Worm (Caenorhabditis elegans) whole organism, early embryonic: Measurements from ENCODE around the gene nhr-25.

Experiments
- ama-1 ChIP-seq: fragments of 150-350 bp; optimal IDR thresholded peaks from 2 replicates; lab custom pipeline; 2014
- ceh-13 ChIP-seq: fragments of 200-800 bp; sonication (Bioruptor generic); optimal IDR thresholded peaks from 2 replicates; lab custom pipeline; 2018; ENCODE audit warnings: mild to moderate bottlenecking, missing genetic modification characterization, missing compliant biosample characterization
- ets-7 ChIP-seq: sonication (generic microtip); optimal IDR thresholded peaks from 2 replicates; lab custom pipeline; 2016; ENCODE audit warnings: missing genotype, missing genetic modification characterization, missing compliant biosample characterization
- flt-1 ChIP-seq: fragments of 200-800 bp; sonication (Bioruptor generic); IDR thresholded peaks from 2 replicates; pipeline ENCODE4 v1.3.6; 2022; ENCODE audit warnings: missing genetic modification characterization, missing compliant biosample characterization
- hmbx-1 ChIP-seq: sonication (generic microtip); optimal IDR thresholded peaks from 2 replicates; lab custom pipeline; 2016; ENCODE audit warnings: mild to moderate bottlenecking, missing genetic modification characterization, missing compliant biosample characterization
- hmg-4 ChIP-seq: fragments of 200-800 bp; sonication (Bioruptor generic); optimal IDR thresholded peaks from 2 replicates; lab custom pipeline; 2018; ENCODE audit warnings: mild to moderate bottlenecking, missing genetic modification characterization, missing compliant biosample characterization
- hnd-1 ChIP-seq: sonication (generic microtip); optimal IDR thresholded peaks from 2 replicates; lab custom pipeline; 2016; ENCODE audit warnings: missing genetic modification characterization, missing compliant biosample characterization
- sea-1 ChIP-seq: fragments of 200-800 bp; sonication (Bioruptor generic); conservative IDR thresholded peaks from 2 replicates; pipeline ENCODE4 v1.3.6; 2022; ENCODE audit warnings: missing genetic modification characterization, missing compliant biosample characterization
- tbx-11 ChIP-seq: fragments of 200-800 bp; sonication (Bioruptor generic); IDR thresholded peaks from 2 replicates; pipeline ENCODE4 v1.3.6; 2022; ENCODE audit warnings: missing genetic modification characterization, missing compliant biosample characterization
- tbx-37 ChIP-seq: fragments of 200-800 bp; sonication (Bioruptor generic); conservative IDR thresholded peaks from 2 replicates; pipeline ENCODE4 v1.3.6; 2022; ENCODE audit warnings: missing genetic modification reagents, missing genetic modification characterization, missing compliant biosample characterization

DNA sequence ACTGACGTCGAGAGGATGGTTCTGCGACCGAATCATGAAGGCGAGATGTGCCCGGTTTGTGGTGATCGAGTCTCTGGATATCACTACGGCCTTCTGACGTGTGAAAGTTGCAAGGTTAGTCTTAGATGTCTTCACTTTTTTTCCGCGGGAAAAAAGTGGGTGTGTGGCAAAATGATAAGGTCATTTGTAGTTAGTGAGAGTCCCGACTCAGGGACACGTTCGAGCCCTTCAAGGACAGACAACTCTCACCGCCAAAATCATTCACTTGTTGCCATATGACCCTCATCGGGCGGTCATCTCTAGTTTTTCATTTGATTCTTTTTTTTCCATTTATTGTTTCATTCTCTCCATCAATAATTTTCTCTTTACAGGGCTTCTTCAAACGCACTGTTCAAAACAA lies 602 bp downstream of the nhr-25 start:
- TF ChIP-seq ama-1 (no peak), ceh-13 (GFP tag; lab: Kevin White, UChicago) (no peak), flt-1 (no peak), hmbx-1 (tag; lab: Kevin White, UChicago) (no peak), sea-1 (no peak), hnd-1 (tag; lab: Kevin White, UChicago) (no peak), hmg-4 (no peak), ets-7 (tag; lab: Kevin White, UChicago) (no peak), tbx-11 (GFP tag; lab: Robert Waterston, UW) (no peak), tbx-37 (GFP tag; lab: Robert Waterston, UW) (no peak)
